4 fruit fly cellular contexts compared by ENCODE assay signal in the genomic region with DNA sequence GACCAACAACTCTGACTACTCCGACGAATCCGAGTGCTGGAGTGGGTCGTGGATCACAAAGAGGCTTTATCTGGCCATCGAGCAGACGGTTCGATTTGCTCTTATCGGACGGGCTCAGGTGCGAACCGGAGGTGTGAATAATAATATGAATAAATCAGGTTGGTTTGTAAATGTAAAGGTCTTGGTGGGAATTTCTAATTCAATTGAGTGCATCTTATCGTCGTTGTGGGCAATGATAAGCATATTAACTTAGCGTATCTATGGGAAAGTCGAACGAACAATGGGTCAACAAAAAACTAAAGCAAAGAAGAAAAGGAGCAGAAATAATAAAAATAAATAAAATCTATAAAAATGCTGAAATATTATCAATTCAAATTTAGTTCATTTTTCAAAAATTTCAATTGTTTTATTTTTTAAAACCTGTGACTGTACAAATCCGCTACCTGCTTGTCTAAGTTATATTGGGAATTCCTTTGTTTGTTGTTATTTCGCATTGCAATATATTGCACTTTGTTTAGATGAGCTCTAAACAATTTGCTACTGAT.
TF ChIP-seq lines count a peak whose summit lies in the region.

A gene (minus strand): TSS at position 51 of the 545 bp plus-strand sequence.

- TF ChIP-seq CTCF in whole organism, embryonic (GFP tag; optimal IDR thresholded peaks at IDR 0.05; lab: Kevin White, UChicago), result no peak

TF ChIP-seq in whole organism, adult, 20 proteins besides CTCF, POLR2A, EP300 and RAD21:
- TF ChIP-seq CG5204 (GFP tag; optimal IDR thresholded peaks at IDR 0.05; lab: Kevin White, UChicago) (no peak), CG33017 (tag; optimal IDR thresholded peaks at IDR 0.05; lab: Kevin White, UChicago) (no peak), CG7101 (tag; optimal IDR thresholded peaks at IDR 0.05; lab: Kevin White, UChicago) (peak; percentile 44), kay (GFP tag; lab: Kevin White, UChicago; ENCODE audit: borderline replicate concordance) (peak; percentile 53), pad (GFP tag; optimal IDR thresholded peaks at IDR 0.05; lab: Kevin White, UChicago) (peak; percentile 10)

TF ChIP-seq in whole organism, embryonic, 481 proteins besides CTCF, POLR2A, EP300 and RAD21:
- TF ChIP-seq sens-2 (GFP tag; IDR thresholded peaks at IDR 0.05; lab: Robert Waterston, UW) (0 out of 2 replicates have a peak, but pooled peaks have one; percentile 13), exex (tag; optimal IDR thresholded peaks at IDR 0.05; lab: Kevin White, UChicago) (peak; percentile 17), CG4854 (GFP tag; optimal IDR thresholded peaks at IDR 0.05; lab: Kevin White, UChicago) (no peak), Stat92E (GFP tag; optimal IDR thresholded peaks at IDR 0.05; lab: Kevin White, UChicago) (no peak), z (GFP tag; IDR thresholded peaks at IDR 0.05; lab: Robert Waterston, UW) (no peak), sug (tag; optimal IDR thresholded peaks at IDR 0.05; lab: Kevin White, UChicago) (peak; percentile 6), grn (GFP tag; optimal IDR thresholded peaks at IDR 0.05; lab: Kevin White, UChicago) (peak; percentile 44)

TF ChIP-seq in whole organism, prepupa, 60 proteins besides CTCF, POLR2A, EP300 and RAD21:
- TF ChIP-seq CG3919 (GFP tag; optimal IDR thresholded peaks at IDR 0.05; lab: Kevin White, UChicago), result no peak
- no peak for TF ChIP-seq net (GFP tag; optimal IDR thresholded peaks at IDR 0.05; lab: Kevin White, UChicago)
- no peak for TF ChIP-seq Eip93F (GFP tag; optimal IDR thresholded peaks at IDR 0.05; lab: Kevin White, UChicago)
- TF ChIP-seq CG34406 (GFP tag; optimal IDR thresholded peaks at IDR 0.05; lab: Kevin White, UChicago), result no peak
- TF ChIP-seq Eip78C (GFP tag; lab: Kevin White, UChicago), result peak; percentile 58
- TF ChIP-seq Smox (GFP tag; optimal IDR thresholded peaks at IDR 0.05; lab: Kevin White, UChicago), result no peak
- no peak for TF ChIP-seq Ets21C (GFP tag; optimal IDR thresholded peaks at IDR 0.05; lab: Kevin White, UChicago)
- no peak for TF ChIP-seq Eip75B (GFP tag; optimal IDR thresholded peaks at IDR 0.05; lab: Kevin White, UChicago)

TF ChIP-seq in whole organism, wandering third instar larva, 38 proteins besides CTCF, POLR2A, EP300 and RAD21:
- TF ChIP-seq lola (GFP tag; optimal IDR thresholded peaks at IDR 0.05; lab: Kevin White, UChicago), result no peak
- no peak for TF ChIP-seq rgr (GFP tag; optimal IDR thresholded peaks at IDR 0.05; lab: Kevin White, UChicago)
- no peak for TF ChIP-seq Vsx2 (GFP tag; optimal IDR thresholded peaks at IDR 0.05; lab: Kevin White, UChicago; ENCODE audit: partially characterized antibody)
- no peak for TF ChIP-seq Dfd (GFP tag; optimal IDR thresholded peaks at IDR 0.05; lab: Kevin White, UChicago)
- TF ChIP-seq brk (GFP tag; optimal IDR thresholded peaks at IDR 0.05; lab: Kevin White, UChicago), result no peak
- peak; percentile 23 for TF ChIP-seq psq (GFP tag; optimal IDR thresholded peaks at IDR 0.05; lab: Kevin White, UChicago)
- no peak for TF ChIP-seq sv (GFP tag; optimal IDR thresholded peaks at IDR 0.05; lab: Kevin White, UChicago)
- no peak for TF ChIP-seq jim (GFP tag; optimal IDR thresholded peaks at IDR 0.05; lab: Kevin White, UChicago)
- TF ChIP-seq br (GFP tag; optimal IDR thresholded peaks at IDR 0.05; lab: Kevin White, UChicago), result no peak
- no peak for TF ChIP-seq sage (GFP tag; optimal IDR thresholded peaks at IDR 0.05; lab: Kevin White, UChicago)
- TF ChIP-seq N (GFP tag; optimal IDR thresholded peaks at IDR 0.05; lab: Kevin White, UChicago), result no peak
- no peak for TF ChIP-seq CG32264 (GFP tag; optimal IDR thresholded peaks at IDR 0.05; lab: Kevin White, UChicago)
- TF ChIP-seq dmrt93B (GFP tag; optimal IDR thresholded peaks at IDR 0.05; lab: Kevin White, UChicago), result no peak
- peak; percentile 61 for TF ChIP-seq HLH106 (tag; optimal IDR thresholded peaks at IDR 0.05; lab: Kevin White, UChicago)
- TF ChIP-seq woc (GFP tag; optimal IDR thresholded peaks at IDR 0.05; lab: Kevin White, UChicago), result no peak
- TF ChIP-seq Jra (GFP tag; optimal IDR thresholded peaks at IDR 0.05; lab: Kevin White, UChicago), result no peak
- TF ChIP-seq OdsH (GFP tag; optimal IDR thresholded peaks at IDR 0.05; lab: Kevin White, UChicago), result peak; percentile 13
- no peak for TF ChIP-seq dsf (GFP tag; optimal IDR thresholded peaks at IDR 0.05; lab: Kevin White, UChicago; ENCODE audit: borderline replicate concordance)
- TF ChIP-seq Dif (GFP tag; optimal IDR thresholded peaks at IDR 0.05; lab: Kevin White, UChicago; ENCODE audit: partially characterized antibody), result no peak
- no peak for TF ChIP-seq CG9705 (GFP tag; optimal IDR thresholded peaks at IDR 0.05; lab: Kevin White, UChicago)
- no peak for TF ChIP-seq dl (GFP tag; optimal IDR thresholded peaks at IDR 0.05; lab: Kevin White, UChicago; ENCODE audit: insufficient read depth in 1 of 2, partially characterized antibody in 2 of 2)
- TF ChIP-seq Hr83 (GFP tag; optimal IDR thresholded peaks at IDR 0.05; lab: Kevin White, UChicago; ENCODE audit: poor library complexity, severe bottlenecking), result no peak
- no peak for TF ChIP-seq GATAd (GFP tag; optimal IDR thresholded peaks at IDR 0.05; lab: Kevin White, UChicago)
- peak in 1 of 2 experiments; percentile 30 for TF ChIP-seq foxo (GFP tag; optimal IDR thresholded peaks at IDR 0.05; lab: Kevin White, UChicago)
- TF ChIP-seq h (GFP tag; optimal IDR thresholded peaks at IDR 0.05; lab: Kevin White, UChicago), result no peak
- no peak for TF ChIP-seq CrebA (GFP tag; optimal IDR thresholded peaks at IDR 0.05; lab: Kevin White, UChicago; ENCODE audit: borderline replicate concordance)
- no peak for TF ChIP-seq Hr78 (GFP tag; optimal IDR thresholded peaks at IDR 0.05; lab: Kevin White, UChicago)
- no peak for TF ChIP-seq tai (GFP tag; optimal IDR thresholded peaks at IDR 0.05; lab: Kevin White, UChicago)
- TF ChIP-seq Myc (optimal IDR thresholded peaks at IDR 0.05; lab: Kevin White, UChicago), result no peak
- TF ChIP-seq Abd-B (GFP tag; optimal IDR thresholded peaks at IDR 0.05; lab: Kevin White, UChicago), result no peak
- peak; percentile 43 for TF ChIP-seq Sp1 (GFP tag; optimal IDR thresholded peaks at IDR 0.05; lab: Kevin White, UChicago)
- no peak for TF ChIP-seq Mio (GFP tag; optimal IDR thresholded peaks at IDR 0.05; lab: Kevin White, UChicago)
- no peak for TF ChIP-seq Rel (GFP tag; optimal IDR thresholded peaks at IDR 0.05; lab: Kevin White, UChicago)
- TF ChIP-seq Rel (tag; optimal IDR thresholded peaks at IDR 0.05; lab: Kevin White, UChicago), result peak; percentile 51
- no peak for TF ChIP-seq usp (GFP tag; optimal IDR thresholded peaks at IDR 0.05; lab: Kevin White, UChicago)
- no peak for TF ChIP-seq pan (optimal IDR thresholded peaks at IDR 0.05; lab: Kevin White, UChicago)
- no peak for TF ChIP-seq ey (GFP tag; optimal IDR thresholded peaks at IDR 0.05; lab: Kevin White, UChicago)
- no peak for TF ChIP-seq Hnf4 (GFP tag; optimal IDR thresholded peaks at IDR 0.05; lab: Kevin White, UChicago)
- peak; percentile 51 for TF ChIP-seq fru (GFP tag; optimal IDR thresholded peaks at IDR 0.05; lab: Kevin White, UChicago)
